Fruit fly (Drosophila melanogaster) whole organism, embryonic: ENCODE measurements around the gene Ufl1.

ENCODE experiments used
- CG12391 ChIP-seq: fragments of 200-800 bp; sonication (Bioruptor generic); optimal IDR thresholded peaks from 3 replicates; lab custom pipeline; 2018; ENCODE audit warnings: missing biosample characterization, mild to moderate bottlenecking, missing genetic modification characterization, moderate library complexity
- CG31441 ChIP-seq: fragments of 200-800 bp; sonication (Bioruptor generic); IDR thresholded peaks from 2 replicates; pipeline ENCODE4 v1.3.6; 2022; ENCODE audit warnings: missing biosample characterization, missing genetic modification characterization
- Dfd ChIP-seq, 2 experiments: fragments of >200 bp; optimal IDR thresholded peaks; 2 replicates each; lab custom pipeline; 2017; ENCODE audit warnings: missing biosample characterization in 2 of 2, missing genetic modification characterization in 2 of 2
- NC2β ChIP-seq: fragments of 200-800 bp; sonication (Bioruptor generic); optimal IDR thresholded peaks from 2 replicates; lab custom pipeline; 2016; ENCODE audit warnings: missing biosample characterization, missing genetic modification characterization
- chn ChIP-seq: fragments of 200-800 bp; sonication (Bioruptor generic); optimal IDR thresholded peaks from 2 replicates; lab custom pipeline; 2016; ENCODE audit warnings: missing biosample characterization, missing genetic modification characterization
- crc ChIP-seq: fragments of 200-800 bp; sonication (Bioruptor generic); optimal IDR thresholded peaks from 2 replicates; lab custom pipeline; 2016; ENCODE audit warnings: missing biosample characterization, missing genetic modification characterization
- klu ChIP-seq: fragments of 200-800 bp; sonication (Bioruptor generic); IDR thresholded peaks from 2 replicates; pipeline ENCODE4 v1.3.6; 2022; ENCODE audit warnings: missing biosample characterization, missing genetic modification characterization
- mld ChIP-seq: fragments of 200-800 bp; sonication (Bioruptor generic); IDR thresholded peaks from 3 replicates; pipeline ENCODE4 v1.3.6; 2022; ENCODE audit warnings: missing biosample characterization, missing genetic modification characterization; ENCODE audit not compliant: partially characterized antibody

dm6 chr3R:7109760-7110303 lies 35.6 kb upstream of the Ufl1 start:
- TF ChIP-seq CG31441: no peak
- TF ChIP-seq klu: no peak
- no peak for TF ChIP-seq mld (GFP tag; lab: Robert Waterston, UW)
- TF ChIP-seq Dfd (GFP tag; optimal IDR thresholded peaks at IDR 0.05; lab: Kevin White, UChicago): no peak
- peak; percentile 62 for TF ChIP-seq chn (GFP tag; lab: Kevin White, UChicago)
- TF ChIP-seq crc (GFP tag; lab: Kevin White, UChicago): no peak
- TF ChIP-seq NC2β: no peak
- TF ChIP-seq CG12391 (tag; lab: Kevin White, UChicago): no peak
